Worm (Caenorhabditis elegans): ENCODE data around the gene cit-1.2.

ce11 chrIII:7997447-7998046 is 13.0 kb upstream of the cit-1.2 start:
- TF ChIP-seq ceh-18 (tag; optimal IDR thresholded peaks at IDR 0.05): no peak
- no peak for TF ChIP-seq ceh-30 (tag; optimal IDR thresholded peaks at IDR 0.05)
- TF ChIP-seq fkh-10 (GFP tag; optimal IDR thresholded peaks at IDR 0.05): no peak
- TF ChIP-seq dmd-4 (tag; optimal IDR thresholded peaks at IDR 0.05; ENCODE audit: borderline replicate concordance): no peak
